Worm (Caenorhabditis elegans) whole organism, dauer: ENCODE measurements around the gene pmp-3.

Source experiments
- unc-62 ChIP-seq: sonication (generic microtip); optimal IDR thresholded peaks from 2 replicates; lab custom pipeline; 2017; ENCODE audit warnings: missing biosample characterization, missing genetic modification reagents, missing genetic modification characterization

The pmp-3 gene

DNA sequence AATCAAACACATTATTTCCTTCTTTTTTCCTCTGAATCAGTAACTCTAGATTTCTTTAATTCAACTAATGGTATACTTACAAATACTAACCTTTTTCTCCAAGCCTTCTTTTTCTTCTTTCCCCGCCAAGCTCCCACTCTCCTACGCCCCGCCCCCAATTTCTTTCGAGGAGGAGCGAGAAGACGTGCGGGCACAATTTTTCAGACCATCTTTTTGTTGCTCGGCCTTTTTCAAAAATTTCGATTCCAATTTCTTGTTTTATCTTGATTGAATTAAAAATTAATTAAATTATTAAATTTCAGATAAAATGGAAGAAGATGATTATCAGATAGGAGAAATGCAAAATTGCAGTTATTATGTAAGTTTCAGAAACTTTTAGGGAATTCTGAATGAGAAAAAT lies 33.5 kb downstream of the pmp-3 start, which contains the start of gene C47E8.3:
Gene C47E8.3 (plus strand): TSS at position 301 of the 400 bp plus-strand sequence.
- TF ChIP-seq unc-62 (GFP tag; lab: Kevin White, UChicago), result no peak

DNA sequence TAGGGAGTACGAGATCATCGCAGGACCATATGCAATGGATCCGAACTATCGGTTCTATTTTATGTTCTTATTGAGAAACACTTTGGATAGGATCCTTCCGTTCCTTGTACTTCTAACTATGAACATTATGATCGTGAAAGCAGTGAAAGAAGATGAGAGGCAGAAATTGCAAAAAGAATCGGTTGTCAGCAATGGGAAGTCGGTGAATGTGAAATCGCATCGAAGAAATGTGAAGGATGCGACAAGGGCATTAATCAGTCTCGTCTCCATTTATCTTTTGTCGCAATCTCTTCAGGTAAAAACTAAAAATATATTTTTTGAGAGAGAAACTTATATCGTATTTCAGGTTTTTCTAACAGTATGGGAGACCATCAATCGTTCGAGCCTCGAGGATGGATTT lies 36.3 kb downstream of the pmp-3 start:
- no peak for TF ChIP-seq unc-62 (GFP tag; lab: Kevin White, UChicago)

DNA sequence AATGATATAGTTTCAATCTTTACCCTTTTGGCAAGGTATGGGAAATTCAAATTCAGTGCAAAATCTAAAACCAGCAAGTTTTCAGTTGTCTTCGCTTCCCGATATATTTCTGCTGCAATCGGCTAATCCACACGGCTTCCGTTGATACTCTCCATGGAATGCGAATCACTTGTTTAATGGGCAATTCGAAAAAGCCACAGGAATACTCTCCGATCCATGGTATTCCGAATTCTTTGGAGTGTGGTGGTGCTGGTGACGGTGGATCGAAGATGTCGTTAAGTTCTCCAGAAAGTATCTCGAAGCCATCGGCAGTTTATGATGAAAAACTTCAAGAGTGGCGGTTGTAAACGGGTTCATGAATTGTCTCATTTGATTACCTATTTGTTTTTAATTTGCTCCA lies 36.8 kb downstream of the pmp-3 start:
- TF ChIP-seq unc-62 (GFP tag; lab: Kevin White, UChicago), result no peak

DNA sequence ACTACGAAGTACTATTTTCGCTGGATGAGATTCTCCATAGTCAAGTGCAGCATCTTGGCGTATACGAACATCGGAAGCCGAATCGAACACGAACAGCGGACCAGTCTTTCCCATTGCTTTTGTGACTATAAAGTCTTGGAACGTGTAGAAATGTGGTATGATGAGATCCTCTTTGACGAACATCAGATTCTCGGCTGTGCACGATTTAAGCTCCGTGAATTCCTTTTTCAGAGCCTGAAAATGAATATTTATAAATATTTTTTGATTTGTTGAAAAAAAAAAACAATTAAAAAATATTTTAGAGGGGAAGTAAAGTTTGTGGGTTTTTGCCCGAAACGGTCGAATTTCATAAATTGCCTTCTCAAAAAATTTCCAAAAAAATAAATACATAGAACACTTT lies 37.4 kb downstream of the pmp-3 start:
- no peak for TF ChIP-seq unc-62 (GFP tag; lab: Kevin White, UChicago)

DNA sequence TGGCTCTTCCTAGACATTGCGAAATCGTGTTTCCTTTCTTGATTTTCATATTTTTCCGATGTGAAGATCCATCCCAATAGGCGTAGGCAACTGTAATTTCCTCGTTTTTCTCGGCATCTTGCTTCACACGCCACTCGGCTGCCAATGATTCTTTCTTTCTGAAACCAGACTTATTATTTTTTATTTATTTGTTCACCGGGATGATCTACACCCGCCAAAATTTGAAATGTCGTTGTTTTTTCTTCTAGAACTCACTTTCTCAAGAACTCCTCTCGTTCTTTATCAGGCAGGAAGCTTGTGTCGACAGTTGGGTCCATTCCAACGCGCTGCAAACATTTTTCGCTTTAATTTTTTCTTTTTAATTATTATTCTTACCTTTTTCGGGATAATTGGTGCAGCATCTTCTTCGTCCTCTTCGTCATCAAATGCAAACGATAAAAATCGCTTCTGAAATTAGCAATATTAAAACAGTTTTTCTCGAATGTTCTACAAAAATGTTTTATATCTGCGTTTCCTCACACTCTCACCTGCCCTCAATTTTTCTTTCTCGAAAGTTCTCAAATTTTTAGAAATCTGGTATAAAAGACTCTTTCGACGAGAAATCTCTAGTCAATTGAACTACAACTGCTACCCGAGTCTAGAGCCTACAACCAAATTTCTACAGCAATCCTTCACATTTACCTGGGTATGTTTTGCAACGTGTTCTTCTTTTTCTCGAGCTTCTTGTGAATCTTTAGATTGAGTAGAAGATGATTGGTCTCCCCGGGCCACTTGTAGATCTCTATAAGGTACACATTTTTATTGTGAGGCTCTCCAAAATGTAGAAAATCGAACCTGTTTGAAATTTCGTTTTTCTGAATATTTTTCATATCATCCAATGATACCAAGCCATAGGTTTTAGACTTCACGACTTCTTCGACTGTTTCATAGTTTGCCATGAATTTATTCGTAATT lies 38.1 kb downstream of the pmp-3 start, which contains the start of gene hsp-90:
Gene hsp-90 (plus strand): TSS at position 560 of the 954 bp plus-strand sequence.
- TF ChIP-seq unc-62 (GFP tag; lab: Kevin White, UChicago), result no peak

DNA sequence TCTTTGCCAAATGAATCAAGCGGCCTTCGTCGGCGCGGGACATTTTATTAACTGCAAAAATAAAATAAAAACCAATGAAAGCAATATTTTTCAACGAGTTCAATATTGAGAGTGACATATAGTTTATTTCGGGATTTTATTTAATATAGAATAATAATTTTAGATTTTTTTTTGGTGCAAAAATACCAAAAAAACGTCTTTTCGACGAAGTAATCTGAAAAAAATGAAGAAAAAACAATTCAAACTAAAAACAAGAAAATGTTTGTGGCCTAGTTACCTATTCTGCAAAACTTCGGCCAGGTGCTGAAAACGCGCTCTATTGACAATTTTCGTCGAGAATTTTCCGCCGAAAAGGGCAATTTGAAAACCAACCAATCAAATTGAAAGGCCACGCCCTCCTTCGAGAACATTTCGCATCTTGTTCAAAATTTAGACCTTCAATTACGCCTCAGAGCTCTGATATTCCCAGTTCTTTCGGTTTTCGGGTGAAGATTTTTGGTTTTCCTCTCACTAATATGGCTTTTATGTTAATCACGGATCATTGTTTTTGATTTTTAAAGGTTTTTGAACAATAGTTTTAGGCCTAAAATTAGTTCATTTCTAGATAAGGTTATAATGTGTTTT lies 39.0 kb downstream of the pmp-3 start, which contains the start of gene C47E8.4:
Gene C47E8.4 (minus strand): TSS at position 51 of the 624 bp plus-strand sequence.
- TF ChIP-seq unc-62 (GFP tag; lab: Kevin White, UChicago), result no peak

DNA sequence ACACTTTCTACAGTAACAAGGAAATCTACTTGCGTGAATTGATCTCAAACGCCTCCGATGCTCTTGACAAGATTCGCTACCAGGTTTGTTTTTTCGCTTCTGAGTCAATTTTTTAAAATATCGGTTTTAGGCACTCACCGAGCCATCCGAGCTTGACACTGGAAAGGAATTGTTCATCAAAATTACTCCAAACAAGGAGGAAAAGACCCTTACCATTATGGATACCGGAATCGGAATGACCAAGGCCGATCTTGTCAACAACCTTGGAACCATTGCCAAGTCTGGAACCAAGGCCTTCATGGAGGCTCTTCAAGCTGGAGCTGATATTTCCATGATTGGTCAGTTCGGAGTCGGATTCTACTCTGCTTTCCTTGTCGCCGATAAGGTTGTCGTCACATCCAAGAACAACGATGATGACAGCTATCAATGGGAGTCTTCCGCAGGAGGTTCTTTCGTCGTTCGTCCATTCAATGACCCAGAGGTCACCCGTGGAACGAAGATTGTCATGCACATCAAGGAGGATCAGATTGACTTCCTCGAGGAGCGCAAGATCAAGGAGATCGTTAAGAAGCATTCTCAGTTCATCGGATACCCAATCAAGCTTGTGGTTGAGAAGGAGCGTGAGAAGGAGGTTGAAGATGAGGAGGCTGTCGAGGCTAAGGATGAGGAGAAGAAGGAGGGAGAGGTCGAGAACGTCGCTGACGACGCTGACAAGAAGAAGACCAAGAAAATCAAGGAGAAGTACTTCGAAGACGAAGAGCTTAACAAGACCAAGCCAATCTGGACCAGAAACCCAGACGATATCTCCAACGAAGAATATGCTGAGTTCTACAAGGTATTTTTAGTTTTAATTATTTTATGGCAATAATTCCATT lies 39.9 kb downstream of the pmp-3 start:
- no peak for TF ChIP-seq unc-62 (GFP tag; lab: Kevin White, UChicago)

DNA sequence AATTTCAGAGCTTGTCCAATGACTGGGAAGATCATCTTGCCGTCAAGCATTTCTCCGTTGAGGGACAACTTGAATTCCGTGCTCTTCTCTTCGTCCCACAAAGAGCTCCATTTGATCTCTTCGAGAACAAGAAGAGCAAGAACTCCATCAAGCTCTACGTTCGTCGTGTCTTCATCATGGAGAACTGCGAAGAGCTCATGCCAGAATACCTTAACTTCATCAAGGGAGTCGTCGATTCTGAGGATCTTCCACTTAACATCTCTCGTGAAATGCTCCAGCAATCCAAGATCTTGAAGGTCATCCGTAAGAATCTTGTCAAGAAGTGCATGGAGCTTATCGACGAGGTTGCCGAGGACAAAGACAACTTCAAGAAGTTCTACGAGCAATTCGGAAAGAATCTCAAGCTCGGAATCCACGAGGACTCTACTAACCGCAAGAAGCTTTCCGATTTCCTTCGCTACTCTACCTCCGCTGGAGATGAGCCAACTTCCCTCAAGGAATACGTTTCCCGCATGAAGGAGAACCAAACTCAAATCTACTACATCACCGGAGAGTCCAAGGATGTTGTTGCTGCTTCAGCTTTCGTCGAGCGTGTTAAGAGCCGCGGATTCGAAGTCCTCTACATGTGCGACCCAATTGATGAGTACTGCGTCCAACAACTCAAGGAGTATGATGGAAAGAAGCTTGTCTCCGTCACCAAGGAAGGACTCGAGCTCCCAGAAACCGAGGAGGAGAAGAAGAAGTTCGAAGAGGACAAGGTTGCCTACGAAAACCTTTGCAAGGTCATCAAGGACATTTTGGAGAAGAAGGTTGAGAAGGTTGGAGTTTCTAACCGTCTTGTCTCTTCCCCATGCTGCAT lies 40.8 kb downstream of the pmp-3 start:
- TF ChIP-seq unc-62 (GFP tag; lab: Kevin White, UChicago), result no peak

DNA sequence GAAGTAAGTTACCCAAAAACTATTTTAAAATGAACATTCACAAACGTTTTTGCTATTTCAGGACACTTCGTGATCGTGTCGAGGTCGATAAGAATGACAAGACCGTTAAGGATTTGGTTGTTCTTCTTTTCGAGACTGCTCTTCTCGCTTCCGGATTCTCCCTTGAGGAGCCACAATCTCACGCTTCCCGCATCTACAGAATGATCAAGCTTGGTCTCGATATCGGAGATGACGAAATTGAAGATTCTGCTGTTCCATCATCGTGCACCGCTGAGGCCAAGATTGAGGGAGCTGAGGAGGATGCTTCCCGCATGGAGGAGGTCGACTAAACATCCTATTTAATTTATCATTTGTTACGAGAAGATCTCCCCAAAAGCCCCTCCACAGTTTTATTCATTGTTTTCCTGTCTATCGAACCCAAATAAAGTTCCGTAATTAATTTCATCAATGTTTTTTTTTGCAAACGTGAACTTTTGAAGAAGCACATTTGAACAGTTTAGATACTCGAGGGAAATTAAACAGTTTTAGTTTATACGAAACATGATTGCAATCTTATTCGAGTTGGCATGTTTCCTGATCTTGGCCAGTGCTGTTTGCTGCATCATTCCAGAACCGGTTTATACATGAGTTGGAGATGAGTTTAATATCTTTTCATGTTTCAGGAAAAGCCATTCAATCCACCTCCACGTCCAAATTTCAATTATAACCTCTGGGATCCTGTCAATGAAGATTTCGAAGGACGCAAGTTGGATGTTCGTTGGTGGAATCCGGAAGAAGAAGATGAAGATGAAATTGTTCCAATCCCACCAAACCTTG lies 41.8 kb downstream of the pmp-3 start, which contains the start of gene C47E8.11:
Gene C47E8.11 (plus strand): TSS at position 520 of the 816 bp plus-strand sequence.
- TF ChIP-seq unc-62 (GFP tag; lab: Kevin White, UChicago), result no peak

DNA sequence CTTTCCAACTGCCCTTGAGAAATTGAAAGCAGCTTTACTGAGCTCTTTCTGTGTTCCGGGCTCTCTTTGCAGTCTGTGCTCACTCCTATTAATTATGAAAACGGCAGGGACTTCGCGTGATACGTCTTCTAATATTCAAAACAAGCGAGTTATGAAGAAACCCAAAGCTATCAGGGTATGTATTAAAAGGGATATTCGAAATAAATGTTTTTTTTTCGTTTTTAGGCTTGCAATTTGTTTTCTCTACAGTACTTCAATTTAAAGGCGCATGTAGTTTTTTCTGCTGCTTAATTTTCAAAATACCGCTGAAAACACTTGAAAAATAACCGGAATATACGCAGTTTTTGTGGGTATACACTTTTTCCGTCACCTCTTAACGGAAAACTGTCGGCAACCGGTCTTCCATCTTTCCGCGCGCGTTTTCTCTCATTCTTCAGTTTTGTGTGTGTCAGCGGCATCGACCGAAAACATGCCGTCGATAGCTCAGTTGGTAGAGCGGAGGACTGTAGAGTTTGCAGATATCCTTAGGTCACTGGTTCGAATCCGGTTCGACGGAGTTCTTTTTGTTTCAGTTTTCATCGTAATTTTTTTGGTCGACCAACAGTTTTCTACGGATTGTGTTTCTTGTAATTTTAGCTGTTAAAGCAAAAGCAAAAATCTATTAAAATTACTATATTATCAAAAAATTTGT lies 42.7 kb downstream of the pmp-3 start, which contains the start of gene gasr-8:
Gene gasr-8 (plus strand): TSS at position 51 of the 691 bp plus-strand sequence.
- no peak for TF ChIP-seq unc-62 (GFP tag; lab: Kevin White, UChicago)

DNA sequence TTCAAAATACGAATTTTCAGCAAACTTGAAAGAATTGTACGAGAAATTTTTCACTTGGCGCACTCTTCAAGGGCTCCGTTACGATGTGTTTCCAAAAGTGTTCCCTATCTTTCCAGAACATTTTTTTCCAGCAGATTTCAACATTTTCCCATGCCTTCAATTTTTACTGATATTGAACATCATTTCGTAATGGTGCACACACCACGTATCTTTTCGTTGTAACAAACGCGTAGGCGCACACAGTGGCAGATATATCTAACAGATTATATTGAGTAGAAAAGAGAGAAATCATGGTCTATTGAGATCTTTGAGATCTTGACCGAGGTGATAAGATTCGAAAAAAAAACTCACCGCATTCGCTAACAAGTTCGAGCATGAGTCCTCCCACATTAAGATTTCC lies 49.2 kb downstream of the pmp-3 start:
- TF ChIP-seq unc-62 (GFP tag; lab: Kevin White, UChicago), result no peak

DNA sequence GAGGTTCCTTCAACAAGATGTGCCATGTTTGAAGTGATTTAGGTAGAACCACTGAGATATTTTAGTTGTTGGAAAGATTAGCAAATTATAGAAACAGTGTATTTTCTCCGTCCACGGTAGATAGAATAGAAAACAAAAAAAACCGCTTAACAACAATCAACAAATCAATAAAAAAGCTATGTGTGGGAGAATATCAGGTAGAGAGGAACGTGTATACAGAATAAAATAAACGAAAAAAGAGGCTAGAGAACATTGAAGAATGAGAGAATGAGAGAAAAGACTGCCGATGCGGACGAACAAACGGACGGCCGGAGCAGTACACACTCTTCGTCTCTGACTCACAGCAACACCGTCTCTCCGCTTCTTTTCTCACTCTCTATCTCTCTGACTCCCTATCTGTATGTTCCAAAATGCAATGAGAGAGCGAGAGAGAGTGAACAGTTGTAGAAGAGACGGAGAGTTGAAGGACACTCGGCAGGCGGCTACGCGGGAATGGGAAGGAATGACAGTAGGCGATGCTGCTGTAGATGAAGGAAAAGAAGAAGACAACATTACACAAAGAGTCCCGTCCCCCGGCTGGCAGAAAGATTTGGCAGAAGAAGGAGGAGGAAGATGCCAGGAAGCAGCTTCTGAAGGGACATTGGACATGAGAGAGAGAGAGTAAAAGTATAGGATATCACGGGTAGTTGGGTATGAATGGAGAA lies 50.2 kb downstream of the pmp-3 start, which contains the start of gene unc-112:
Gene unc-112 (minus strand): TSS at position 51 of the 704 bp plus-strand sequence.
- no peak for TF ChIP-seq unc-62 (GFP tag; lab: Kevin White, UChicago)
